Fruit fly (Drosophila melanogaster): ENCODE results near the gene CG13245.

The CG13245 gene

dm6 chr2L:16049647-16050046, 45.5 kb downstream of the CG13245 start, which contains the start of gene beat-Ia:
beat-Ia (plus strand) TSS chr2L:16049965.
- TF ChIP-seq Ets96B (tag; optimal IDR thresholded peaks at IDR 0.05) = no peak
- TF ChIP-seq CG6808 (GFP tag; optimal IDR thresholded peaks at IDR 0.05) = no peak
- no peak for TF ChIP-seq salr (GFP tag; optimal IDR thresholded peaks at IDR 0.05)
- TF ChIP-seq svp (GFP tag) = peak; percentile 38
- TF ChIP-seq net (GFP tag; optimal IDR thresholded peaks at IDR 0.05) = no peak

Measured in whole organism, prepupa.